Worm (Caenorhabditis elegans) whole organism, L4 larva: ENCODE results near the gene rnp-9.

Source experiments
- R02D3.7 ChIP-seq: fragments of 150-350 bp; sonication (generic microtip); optimal IDR thresholded peaks from 3 replicates; lab custom pipeline; 2014; ENCODE audit warnings: missing biosample characterization, missing genetic modification characterization
- nhr-77 ChIP-seq: fragments of 150-350 bp; optimal IDR thresholded peaks from 2 replicates; lab custom pipeline; 2014; ENCODE audit warnings: missing biosample characterization, missing genetic modification characterization
- snpc-4 ChIP-seq: fragments of 150-350 bp; optimal IDR thresholded peaks from 2 replicates; lab custom pipeline; 2014; ENCODE audit warnings: missing biosample characterization, missing genetic modification characterization
- tag-97 ChIP-seq: fragments of 200-800 bp; sonication (Bioruptor generic); IDR thresholded peaks from 2 replicates; pipeline ENCODE4 v1.3.6; 2022; ENCODE audit warnings: missing genetic modification characterization, missing compliant biosample characterization
- tra-1 ChIP-seq: fragments of 200-800 bp; sonication (Bioruptor generic); IDR thresholded peaks from 2 replicates; pipeline ENCODE4 v1.3.6; 2022; ENCODE audit warnings: missing genetic modification reagents, missing genetic modification characterization, missing compliant biosample characterization
- zag-1 ChIP-seq: fragments of 150-350 bp; optimal IDR thresholded peaks from 2 replicates; lab custom pipeline; 2014; ENCODE audit warnings: missing biosample characterization, missing genetic modification characterization

DNA sequence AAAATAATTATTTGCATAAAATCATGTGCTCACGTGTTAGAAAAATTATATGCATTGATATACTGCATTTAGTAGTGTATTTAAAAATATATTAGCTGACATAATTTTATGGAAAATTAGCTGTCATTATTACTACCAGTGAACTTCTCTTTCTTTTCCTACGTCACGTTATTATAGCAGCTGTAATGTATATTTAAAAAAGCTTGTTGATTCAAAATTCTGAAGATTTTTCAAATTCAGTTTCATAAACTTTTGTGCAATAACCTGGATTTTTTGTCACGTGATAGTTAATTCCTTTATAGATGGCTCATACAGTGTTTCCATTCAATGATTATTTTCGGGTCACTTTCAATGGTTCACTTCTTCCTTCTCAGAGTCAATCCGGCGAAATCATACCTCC, 45.4 kb downstream of the rnp-9 start, which contains the start of gene F44A6.3:
- no peak for TF ChIP-seq tag-97 (GFP tag; lab: Robert Waterston, UW)
- no peak for TF ChIP-seq zag-1 (tag; lab: Kevin White, UChicago)
- TF ChIP-seq tra-1 (GFP tag; lab: Robert Waterston, UW): no peak
- TF ChIP-seq R02D3.7: no peak
- no peak for TF ChIP-seq snpc-4
- no peak for TF ChIP-seq nhr-77 (tag; lab: Kevin White, UChicago)
